Worm (Caenorhabditis elegans) whole organism, L4 larva: ENCODE data around the gene K01D12.5.

Source experiments
- aha-1 ChIP-seq: fragments of 150-350 bp; peaks from one replicate; lab custom pipeline; 2014; ENCODE audit warnings: missing biosample characterization, missing genetic modification characterization
- aly-2 ChIP-seq: sonication (generic microtip); optimal IDR thresholded peaks from 2 replicates; lab custom pipeline; 2018; ENCODE audit warnings: missing biosample characterization, missing genetic modification characterization
- ceh-20 ChIP-seq: fragments of 200-800 bp; sonication (Bioruptor generic); IDR thresholded peaks from 2 replicates; pipeline ENCODE4 v1.3.6; 2022; ENCODE audit warnings: missing genetic modification reagents, missing genetic modification characterization, missing compliant biosample characterization
- ceh-62 ChIP-seq: sonication (generic microtip); optimal IDR thresholded peaks from 2 replicates; lab custom pipeline; 2017; ENCODE audit warnings: missing biosample characterization, missing genetic modification characterization
- daf-19 ChIP-seq: fragments of 200-800 bp; sonication (Bioruptor generic); conservative IDR thresholded peaks from 2 replicates; pipeline ENCODE4 v1.3.6; 2022; ENCODE audit warnings: missing genetic modification characterization, missing compliant biosample characterization
- fkh-10 ChIP-seq: fragments of 150-350 bp; optimal IDR thresholded peaks from 2 replicates; lab custom pipeline; 2014; ENCODE audit warnings: missing biosample characterization, missing genetic modification reagents, missing genetic modification characterization
- fos-1 ChIP-seq: fragments of 150-350 bp; optimal IDR thresholded peaks from 2 replicates; lab custom pipeline; 2014; ENCODE audit warnings: missing biosample characterization, missing genetic modification characterization
- lin-39 ChIP-seq: fragments of 150-350 bp; optimal IDR thresholded peaks from 2 replicates; lab custom pipeline; 2014; ENCODE audit warnings: missing biosample characterization, missing genetic modification reagents, missing genetic modification characterization
- pha-4 ChIP-seq, 2 experiments: fragments of 150-350 bp in 1 of 2; fragments of 200-800 bp in 1 of 2; sonication (Bioruptor generic) in 1 of 2; IDR thresholded peaks in 1 of 2; optimal IDR thresholded peaks in 1 of 2; 2 replicates each; pipeline versions ENCODE4 v1.3.6 to Lab custom; 2014 to 2022; ENCODE audit warnings: missing genetic modification characterization in 2 of 2, missing genetic modification reagents in 2 of 2, missing biosample characterization in 1 of 2, missing compliant biosample characterization in 1 of 2
- snpc-4 ChIP-seq: fragments of 150-350 bp; optimal IDR thresholded peaks from 2 replicates; lab custom pipeline; 2014; ENCODE audit warnings: missing biosample characterization, missing genetic modification characterization
- tra-1 ChIP-seq: fragments of 200-800 bp; sonication (Bioruptor generic); IDR thresholded peaks from 2 replicates; pipeline ENCODE4 v1.3.6; 2022; ENCODE audit warnings: missing genetic modification reagents, missing genetic modification characterization, missing compliant biosample characterization
- unc-62 ChIP-seq, 3 experiments: fragments of 150-350 bp in 1 of 3; sonication (generic microtip); optimal IDR thresholded peaks in 2 of 3; peaks in 1 of 3; 1 replicate in 1 of 3; 2 replicates in 2 of 3; lab custom pipeline; 2014 to 2017; ENCODE audit warnings: missing biosample characterization in 3 of 3, missing genetic modification characterization in 3 of 3, missing genetic modification reagents in 3 of 3, missing genotype in 1 of 3
- zip-11 ChIP-seq: fragments of 200-800 bp; sonication (Bioruptor generic); IDR thresholded peaks from 2 replicates; pipeline ENCODE4 v1.3.6; 2022; ENCODE audit warnings: missing genetic modification characterization, missing compliant biosample characterization
- zip-2 ChIP-seq: fragments of 150-350 bp; optimal IDR thresholded peaks from 2 replicates; lab custom pipeline; 2014; ENCODE audit warnings: missing biosample characterization, missing genetic modification characterization

DNA sequence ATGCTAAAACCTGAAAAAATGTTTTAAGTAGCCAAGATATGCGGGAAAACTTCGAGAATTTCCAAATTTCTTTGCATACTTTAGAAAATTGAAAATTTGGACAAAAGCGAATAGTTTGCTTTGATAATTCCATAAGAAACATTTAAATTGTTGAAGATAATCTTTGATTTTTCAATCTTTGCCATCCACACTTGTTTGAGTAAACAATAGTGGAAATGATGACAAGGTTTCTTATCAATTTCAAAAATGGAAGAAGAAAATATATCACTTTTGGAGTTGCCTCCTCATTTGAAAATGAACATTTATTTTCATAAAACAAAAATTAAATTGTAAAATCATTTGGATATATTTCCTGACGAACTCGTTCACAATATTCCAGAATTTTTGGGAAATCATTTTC lies 16.7 kb downstream of the K01D12.5 start:
- TF ChIP-seq ceh-20 (GFP tag; lab: Robert Waterston, UW) (no peak), unc-62 (GFP tag; optimal IDR thresholded peaks at IDR 0.05 in 1 of 2; lab: Kevin White, UChicago) (no peak), unc-62 (tag; optimal IDR thresholded peaks at IDR 0.05; lab: Kevin White, UChicago) (no peak), aly-2 (tag; lab: Kevin White, UChicago) (no peak), tra-1 (GFP tag; lab: Robert Waterston, UW) (no peak), aha-1 (tag; lab: Kevin White, UChicago) (no peak), zip-11 (GFP tag; lab: Robert Waterston, UW) (no peak), ceh-62 (tag; lab: Kevin White, UChicago) (no peak), daf-19 (GFP tag; lab: Robert Waterston, UW) (no peak), pha-4 (GFP tag; IDR thresholded peaks at IDR 0.05; lab: Robert Waterston, UW) (no peak), pha-4 (tag; optimal IDR thresholded peaks at IDR 0.05; lab: Kevin White, UChicago) (no peak), fos-1 (tag; lab: Kevin White, UChicago) (no peak), snpc-4 (no peak), lin-39 (tag; lab: Kevin White, UChicago) (no peak), zip-2 (no peak), fkh-10 (no peak)
